Fruit fly (Drosophila melanogaster) whole organism, embryonic: Measurements from ENCODE around the gene Sec61alpha.

Experiments used
- Antp ChIP-seq: fragments of 200-800 bp; sonication (Bioruptor generic); optimal IDR thresholded peaks from 3 replicates; lab custom pipeline; 2016; ENCODE audit warnings: missing biosample characterization, missing genetic modification characterization
- Asciz ChIP-seq: fragments of 200-800 bp; sonication (Bioruptor generic); optimal IDR thresholded peaks from 2 replicates; lab custom pipeline; 2017; ENCODE audit warnings: missing biosample characterization, mild to moderate bottlenecking, missing genetic modification characterization, missing genetic modification reagents
- Atf6 ChIP-seq: fragments of 200-800 bp; sonication (Bioruptor generic); IDR thresholded peaks from 2 replicates; pipeline ENCODE4 v1.3.6; 2022; ENCODE audit warnings: missing biosample characterization, missing genetic modification characterization
- Bgb ChIP-seq: fragments of 200-800 bp; sonication (Bioruptor generic); IDR thresholded peaks from 2 replicates; pipeline ENCODE4 v1.3.6; 2022; ENCODE audit warnings: missing biosample characterization, missing genetic modification characterization; ENCODE audit not compliant: partially characterized antibody
- CG10267 ChIP-seq: fragments of 200-800 bp; sonication (Bioruptor generic); optimal IDR thresholded peaks from 2 replicates; lab custom pipeline; 2018; ENCODE audit warnings: missing biosample characterization, mild to moderate bottlenecking, missing genetic modification characterization, moderate library complexity
- CG12104 ChIP-seq: fragments of 200-800 bp; sonication (Bioruptor generic); optimal IDR thresholded peaks from 3 replicates; lab custom pipeline; 2016; ENCODE audit warnings: missing biosample characterization, missing genetic modification characterization
- CG13624 ChIP-seq: fragments of 200-800 bp; sonication (Bioruptor generic); optimal IDR thresholded peaks from 2 replicates; lab custom pipeline; 2016; ENCODE audit warnings: missing biosample characterization, missing genetic modification characterization
- CG17186 ChIP-seq: fragments of 200-800 bp; sonication (Bioruptor generic); optimal IDR thresholded peaks from 3 replicates; lab custom pipeline; 2017; ENCODE audit warnings: missing biosample characterization, missing genetic modification reagents, missing genetic modification characterization
- CG17912 ChIP-seq: fragments of 200-800 bp; sonication (Bioruptor generic); optimal IDR thresholded peaks from 2 replicates; lab custom pipeline; 2018; ENCODE audit warnings: missing biosample characterization, mild to moderate bottlenecking, missing genetic modification characterization
- CG18599 ChIP-seq: fragments of 200-800 bp; sonication (Bioruptor generic); optimal IDR thresholded peaks from 3 replicates; lab custom pipeline; 2017; ENCODE audit warnings: missing biosample characterization, missing genetic modification characterization, mild to moderate bottlenecking, moderate library complexity, missing genetic modification reagents
- CG18619 ChIP-seq: fragments of 200-800 bp; sonication (Bioruptor generic); optimal IDR thresholded peaks from 3 replicates; lab custom pipeline; 2017; ENCODE audit warnings: missing biosample characterization, mild to moderate bottlenecking, missing genetic modification characterization
- CG2202 ChIP-seq: fragments of 200-800 bp; sonication (Bioruptor generic); optimal IDR thresholded peaks from 2 replicates; lab custom pipeline; 2018; ENCODE audit warnings: missing biosample characterization, mild to moderate bottlenecking, missing genetic modification characterization
- CG2889 ChIP-seq: fragments of 200-800 bp; sonication (Bioruptor generic); IDR thresholded peaks from 3 replicates; pipeline ENCODE4 v1.3.6; 2022; ENCODE audit warnings: missing biosample characterization, missing genetic modification characterization
- CG6254 ChIP-seq: fragments of 200-800 bp; sonication (Bioruptor generic); optimal IDR thresholded peaks from 3 replicates; lab custom pipeline; 2017; ENCODE audit warnings: mild to moderate bottlenecking, missing biosample characterization, missing genetic modification reagents, missing genetic modification characterization
- CG6813 ChIP-seq: fragments of 200-800 bp; sonication (Bioruptor generic); optimal IDR thresholded peaks from 2 replicates; lab custom pipeline; 2017; ENCODE audit warnings: missing biosample characterization, missing genetic modification characterization, mild to moderate bottlenecking, moderate library complexity, missing genetic modification reagents
- CG8290 ChIP-seq, 3 experiments: fragments of 200-800 bp; sonication (Bioruptor generic); optimal IDR thresholded peaks; 2 replicates each; lab custom pipeline; 2016 to 2019; ENCODE audit warnings: missing biosample characterization in 3 of 3, missing genetic modification characterization in 3 of 3, mild to moderate bottlenecking in 2 of 3, moderate library complexity in 1 of 3
- CG8359 ChIP-seq: fragments of 200-800 bp; sonication (Bioruptor generic); optimal IDR thresholded peaks from 2 replicates; lab custom pipeline; 2017; ENCODE audit warnings: missing biosample characterization, mild to moderate bottlenecking, missing genetic modification characterization, borderline replicate concordance
- CG8388 ChIP-seq: fragments of 200-800 bp; sonication (Bioruptor generic); optimal IDR thresholded peaks from 2 replicates; lab custom pipeline; 2019; ENCODE audit warnings: missing biosample characterization, mild to moderate bottlenecking, missing genetic modification characterization, moderate library complexity
- CG9797 ChIP-seq: fragments of 200-800 bp; sonication (Bioruptor generic); optimal IDR thresholded peaks from 3 replicates; lab custom pipeline; 2018; ENCODE audit warnings: missing biosample characterization, mild to moderate bottlenecking, missing genetic modification characterization
- CkIIα-i1 ChIP-seq: fragments of 200-800 bp; sonication (Bioruptor generic); IDR thresholded peaks from 2 replicates; pipeline ENCODE4 v1.3.6; 2022; ENCODE audit warnings: missing biosample characterization, missing genetic modification characterization
- Fer1 ChIP-seq: fragments of 200-800 bp; sonication (Bioruptor generic); optimal IDR thresholded peaks from 2 replicates; lab custom pipeline; 2017; ENCODE audit warnings: missing biosample characterization, mild to moderate bottlenecking, missing genetic modification characterization
- Fer2 ChIP-seq: fragments of 200-800 bp; sonication (Bioruptor generic); optimal IDR thresholded peaks from 2 replicates; lab custom pipeline; 2018; ENCODE audit warnings: missing biosample characterization, mild to moderate bottlenecking, missing genetic modification characterization, moderate library complexity
- GATAe ChIP-seq: fragments of 200-800 bp; sonication (Bioruptor generic); conservative IDR thresholded peaks from 2 replicates; pipeline ENCODE4 v1.3.6; 2022; ENCODE audit warnings: missing biosample characterization, missing genetic modification characterization
- HLH4C ChIP-seq: fragments of 200-800 bp; sonication (Bioruptor generic); IDR thresholded peaks from 3 replicates; pipeline ENCODE4 v1.3.6; 2022; ENCODE audit warnings: missing biosample characterization, missing genetic modification characterization; ENCODE audit not compliant: partially characterized antibody
- Hey ChIP-seq: fragments of 200-800 bp; sonication (Bioruptor generic); optimal IDR thresholded peaks from 3 replicates; lab custom pipeline; 2018; ENCODE audit warnings: missing biosample characterization, mild to moderate bottlenecking, missing genetic modification characterization
- HmgZ ChIP-seq: fragments of 200-800 bp; sonication (Bioruptor generic); optimal IDR thresholded peaks from 2 replicates; lab custom pipeline; 2018; ENCODE audit warnings: missing biosample characterization, mild to moderate bottlenecking, missing genetic modification characterization
- Lhr ChIP-seq: fragments of 200-800 bp; sonication (Bioruptor generic); optimal IDR thresholded peaks from 3 replicates; lab custom pipeline; 2017; ENCODE audit warnings: mild to moderate bottlenecking, missing biosample characterization, missing genetic modification reagents, missing genetic modification characterization
- NFAT ChIP-seq: fragments of 200-800 bp; sonication (Bioruptor generic); IDR thresholded peaks from 2 replicates; pipeline ENCODE4 v1.3.6; 2022; ENCODE audit warnings: missing biosample characterization, missing genetic modification characterization
- Opbp ChIP-seq: fragments of 200-800 bp; sonication (Bioruptor generic); IDR thresholded peaks from 3 replicates; pipeline ENCODE4 v1.3.6; 2022; ENCODE audit warnings: missing biosample characterization, missing genetic modification characterization; ENCODE audit not compliant: partially characterized antibody
- PHDP ChIP-seq: fragments of 200-800 bp; sonication (Bioruptor generic); optimal IDR thresholded peaks from 3 replicates; lab custom pipeline; 2018; ENCODE audit warnings: missing biosample characterization, mild to moderate bottlenecking, missing genetic modification characterization, moderate library complexity
- Ptx1 ChIP-seq: fragments of 200-800 bp; sonication (Bioruptor generic); IDR thresholded peaks from 2 replicates; pipeline ENCODE4 v1.3.6; 2022; ENCODE audit warnings: missing biosample characterization, missing genetic modification characterization
- Tbp ChIP-seq: fragments of >200 bp; optimal IDR thresholded peaks from 2 replicates; lab custom pipeline; 2018; ENCODE audit warnings: missing biosample characterization, missing genetic modification characterization
- Vsx1 ChIP-seq: fragments of 200-800 bp; sonication (Bioruptor generic); optimal IDR thresholded peaks from 2 replicates; lab custom pipeline; 2017; ENCODE audit warnings: missing biosample characterization, mild to moderate bottlenecking, missing genetic modification characterization, missing genetic modification reagents
- ase ChIP-seq: fragments of 200-800 bp; sonication (Bioruptor generic); IDR thresholded peaks from 3 replicates; pipeline ENCODE4 v1.3.6; 2022; ENCODE audit warnings: missing biosample characterization, missing genetic modification characterization
- bigmax ChIP-seq: fragments of 200-800 bp; sonication (Bioruptor generic); optimal IDR thresholded peaks from 2 replicates; lab custom pipeline; 2018; ENCODE audit warnings: missing biosample characterization, mild to moderate bottlenecking, missing genetic modification characterization
- chinmo ChIP-seq: fragments of 200-800 bp; sonication (Bioruptor generic); IDR thresholded peaks from 4 replicates; pipeline ENCODE4 v1.3.6; 2022; ENCODE audit warnings: missing biosample characterization, missing genetic modification characterization; ENCODE audit not compliant: partially characterized antibody
- ham ChIP-seq: fragments of 200-800 bp; sonication (Bioruptor generic); IDR thresholded peaks from 2 replicates; pipeline ENCODE4 v1.3.6; 2022; ENCODE audit warnings: missing biosample characterization, missing genetic modification characterization
- hbn ChIP-seq: fragments of 200-800 bp; sonication (Bioruptor generic); IDR thresholded peaks from 2 replicates; pipeline ENCODE4 v1.3.6; 2022; ENCODE audit warnings: missing biosample characterization, missing genetic modification characterization; ENCODE audit not compliant: partially characterized antibody
- nerfin-1 ChIP-seq: fragments of 200-800 bp; sonication (Bioruptor generic); optimal IDR thresholded peaks from 3 replicates; lab custom pipeline; 2019; ENCODE audit warnings: missing biosample characterization, mild to moderate bottlenecking, missing genetic modification characterization, moderate library complexity
- nmo ChIP-seq: fragments of 200-800 bp; sonication (Bioruptor generic); optimal IDR thresholded peaks from 2 replicates; lab custom pipeline; 2018; ENCODE audit warnings: missing biosample characterization, mild to moderate bottlenecking, missing genetic modification characterization, moderate library complexity
- oc ChIP-seq: fragments of 200-800 bp; sonication (Bioruptor generic); optimal IDR thresholded peaks from 2 replicates; lab custom pipeline; 2018; ENCODE audit warnings: missing biosample characterization, mild to moderate bottlenecking, missing genetic modification characterization, moderate library complexity
- pros ChIP-seq: fragments of 200-800 bp; sonication (Bioruptor generic); optimal IDR thresholded peaks from 3 replicates; lab custom pipeline; 2019; ENCODE audit warnings: missing biosample characterization, mild to moderate bottlenecking, missing genetic modification characterization, moderate library complexity
- ro ChIP-seq: fragments of 200-800 bp; sonication (Bioruptor generic); IDR thresholded peaks from 2 replicates; pipeline ENCODE4 v1.3.6; 2022; ENCODE audit warnings: missing biosample characterization, missing genetic modification characterization
- sug ChIP-seq: fragments of 200-800 bp; optimal IDR thresholded peaks from 2 replicates; lab custom pipeline; 2019; ENCODE audit warnings: missing biosample characterization, mild to moderate bottlenecking, missing genetic modification characterization, moderate library complexity
- twi ChIP-seq: fragments of 200-800 bp; optimal IDR thresholded peaks from 2 replicates; lab custom pipeline; 2019; ENCODE audit warnings: missing biosample characterization, mild to moderate bottlenecking, missing genetic modification characterization, moderate library complexity
- vfl ChIP-seq: fragments of 200-800 bp; sonication (Bioruptor generic); optimal IDR thresholded peaks from 2 replicates; lab custom pipeline; 2016; ENCODE audit warnings: missing biosample characterization, missing genetic modification characterization

Gene Sec61alpha

dm6 chr2L:6473076-6474037 lies 7.0 kb downstream of the Sec61alpha start, which contains the start of gene mmy (continued):
- TF ChIP-seq ro (GFP tag; lab: Robert Waterston, UW) (no peak), CG9797 (GFP tag; lab: Kevin White, UChicago) (peak; percentile 86), CG6813 (GFP tag; lab: Kevin White, UChicago) (peak; percentile 22), CG18619 (GFP tag; lab: Kevin White, UChicago) (no peak), Fer2 (tag; lab: Kevin White, UChicago) (no peak), sug (peak; percentile 66), CG2889 (no peak), NFAT (peak; percentile 28; the same call in 1 of the 2 replicates), CkIIα-i1 (GFP tag; lab: Robert Waterston, UW) (no peak), PHDP (tag; lab: Kevin White, UChicago) (peak; percentile 73), nmo (GFP tag; lab: Kevin White, UChicago) (peak; percentile 78), Opbp (peak; percentile 44; the same call in 1 of the 3 replicates), Asciz (peak; percentile 44), Tbp (GFP tag; lab: Kevin White, UChicago) (no peak), CG17912 (GFP tag; lab: Kevin White, UChicago) (peak; percentile 53), vfl (GFP tag; lab: Kevin White, UChicago) (no peak), Bgb (GFP tag; lab: Robert Waterston, UW) (peak; percentile 56), CG2202 (no peak), CG8290 (GFP tag; optimal IDR thresholded peaks at IDR 0.05; lab: Kevin White, UChicago) (no peak), CG8290 (tag; optimal IDR thresholded peaks at IDR 0.05; lab: Kevin White, UChicago) (peak in 1 of 2 experiments; percentile 68), CG8388 (GFP tag; lab: Kevin White, UChicago) (peak; percentile 78), Fer1 (GFP tag; lab: Kevin White, UChicago) (peak; percentile 38), Ptx1 (peak; percentile 62), nerfin-1 (tag; lab: Kevin White, UChicago) (peak; percentile 34), hbn (GFP tag; lab: Robert Waterston, UW) (0 out of 2 replicates have a peak, but pooled peaks have one; percentile 19), Lhr (GFP tag; lab: Kevin White, UChicago) (no peak), HLH4C (GFP tag; lab: Robert Waterston, UW) (0 out of 3 replicates have a peak, but pooled peaks have one; percentile 39), HmgZ (tag; lab: Kevin White, UChicago) (peak; percentile 12), GATAe (peak; percentile 91), Vsx1 (GFP tag; lab: Kevin White, UChicago) (no peak), pros (peak; percentile 44), Atf6 (GFP tag; lab: Robert Waterston, UW) (peak; percentile 9; the same call in 1 of the 2 replicates), CG10267 (peak; percentile 37), CG8359 (no peak), bigmax (GFP tag; lab: Kevin White, UChicago) (peak; percentile 36), CG12104 (peak; percentile 50), CG17186 (peak; percentile 23), ase (GFP tag; lab: Robert Waterston, UW) (no peak), chinmo (GFP tag; lab: Robert Waterston, UW) (peak; percentile 92; the same call in 3 of the 4 replicates), CG13624 (GFP tag; lab: Kevin White, UChicago) (peak; percentile 68), ham (GFP tag; lab: Robert Waterston, UW) (no peak), Antp (GFP tag; lab: Kevin White, UChicago) (peak; percentile 57), CG6254 (GFP tag; lab: Kevin White, UChicago) (peak; percentile 99), Hey (tag; lab: Kevin White, UChicago) (no peak), CG18599 (peak; percentile 66), twi (tag; lab: Kevin White, UChicago) (no peak), oc (tag; lab: Kevin White, UChicago) (peak; percentile 7)
